Fruit fly (Drosophila melanogaster) whole organism, embryonic: ENCODE results near the gene CG13117.

Experiments used
- Ada2b ChIP-seq: fragments of 200-800 bp; sonication (Bioruptor generic); IDR thresholded peaks from 2 replicates; pipeline ENCODE4 v1.3.6; 2022; ENCODE audit warnings: missing biosample characterization, missing genetic modification characterization
- CG10543 ChIP-seq: fragments of 200-800 bp; sonication (Bioruptor generic); optimal IDR thresholded peaks from 3 replicates; lab custom pipeline; 2017; ENCODE audit warnings: missing biosample characterization, mild to moderate bottlenecking, missing genetic modification characterization, moderate library complexity
- CG10654 ChIP-seq: fragments of 200-800 bp; sonication (Bioruptor generic); optimal IDR thresholded peaks from 2 replicates; lab custom pipeline; 2016; ENCODE audit warnings: missing biosample characterization, missing genetic modification characterization
- CG11398 ChIP-seq: fragments of 200-800 bp; sonication (Bioruptor generic); optimal IDR thresholded peaks from 2 replicates; lab custom pipeline; 2016; ENCODE audit warnings: missing biosample characterization, missing genetic modification characterization
- CG12155 ChIP-seq: fragments of 200-800 bp; sonication (Bioruptor generic); optimal IDR thresholded peaks from 3 replicates; lab custom pipeline; 2016; ENCODE audit warnings: missing biosample characterization, missing genetic modification characterization
- CG12942 ChIP-seq: fragments of 200-800 bp; sonication (Bioruptor generic); optimal IDR thresholded peaks from 3 replicates; lab custom pipeline; 2016; ENCODE audit warnings: missing biosample characterization, missing genetic modification characterization
- CG13296 ChIP-seq: fragments of 200-800 bp; sonication (Bioruptor generic); optimal IDR thresholded peaks from 3 replicates; lab custom pipeline; 2018; ENCODE audit warnings: missing biosample characterization, mild to moderate bottlenecking, missing genetic modification characterization
- CG13424 ChIP-seq: fragments of 200-800 bp; sonication (Bioruptor generic); optimal IDR thresholded peaks from 2 replicates; lab custom pipeline; 2019; ENCODE audit warnings: missing biosample characterization, mild to moderate bottlenecking, missing genetic modification characterization, moderate library complexity
- CG14710 ChIP-seq: fragments of 200-800 bp; sonication (Bioruptor generic); optimal IDR thresholded peaks from 3 replicates; lab custom pipeline; 2019; ENCODE audit warnings: missing biosample characterization, mild to moderate bottlenecking, missing genetic modification characterization, moderate library complexity
- CG16779 ChIP-seq: fragments of 200-800 bp; sonication (Bioruptor generic); IDR thresholded peaks from 2 replicates; pipeline ENCODE4 v1.3.6; 2022; ENCODE audit warnings: missing biosample characterization, missing genetic modification characterization
- CG17361 ChIP-seq: fragments of 200-800 bp; sonication (Bioruptor generic); IDR thresholded peaks from 3 replicates; pipeline ENCODE4 v1.3.6; 2022; ENCODE audit warnings: missing biosample characterization, missing genetic modification characterization
- CG1792 ChIP-seq: fragments of 200-800 bp; sonication (Bioruptor generic); optimal IDR thresholded peaks from 2 replicates; lab custom pipeline; 2016; ENCODE audit warnings: missing biosample characterization, missing genetic modification characterization
- CG18011 ChIP-seq: fragments of 200-800 bp; sonication (Bioruptor generic); optimal IDR thresholded peaks from 2 replicates; lab custom pipeline; 2017; ENCODE audit warnings: missing biosample characterization, missing genetic modification characterization, mild to moderate bottlenecking, moderate library complexity, missing genotype
- CG2116 ChIP-seq: fragments of 200-800 bp; sonication (Bioruptor generic); optimal IDR thresholded peaks from 3 replicates; lab custom pipeline; 2018; ENCODE audit warnings: missing biosample characterization, mild to moderate bottlenecking, missing genetic modification characterization
- CG4424 ChIP-seq: fragments of 200-800 bp; sonication (Bioruptor generic); optimal IDR thresholded peaks from 3 replicates; lab custom pipeline; 2016; ENCODE audit warnings: missing biosample characterization, missing genetic modification characterization
- CG4707 ChIP-seq: fragments of 200-800 bp; sonication (Bioruptor generic); optimal IDR thresholded peaks from 2 replicates; lab custom pipeline; 2018; ENCODE audit warnings: missing biosample characterization, mild to moderate bottlenecking, missing genetic modification characterization, moderate library complexity
- CG6654 ChIP-seq: fragments of 200-800 bp; sonication (Bioruptor generic); optimal IDR thresholded peaks from 2 replicates; lab custom pipeline; 2017; ENCODE audit warnings: missing biosample characterization, mild to moderate bottlenecking, missing genetic modification characterization
- CG8290 ChIP-seq, 3 experiments: fragments of 200-800 bp; sonication (Bioruptor generic); optimal IDR thresholded peaks; 2 replicates each; lab custom pipeline; 2016 to 2019; ENCODE audit warnings: missing biosample characterization in 3 of 3, missing genetic modification characterization in 3 of 3, mild to moderate bottlenecking in 2 of 3, moderate library complexity in 1 of 3
- E2f1 ChIP-seq: fragments of 200-800 bp; sonication (Bioruptor generic); IDR thresholded peaks from 2 replicates; pipeline ENCODE4 v1.3.6; 2022; ENCODE audit warnings: missing biosample characterization, missing genetic modification characterization
- Eip74EF ChIP-seq, 2 experiments: fragments of 200-800 bp in 1 of 2; fragments of >200 bp in 1 of 2; sonication (Bioruptor generic) in 1 of 2; optimal IDR thresholded peaks; 2 replicates each; lab custom pipeline; 2017 to 2019; ENCODE audit warnings: missing biosample characterization in 2 of 2, missing genetic modification characterization in 2 of 2, mild to moderate bottlenecking in 1 of 2, moderate library complexity in 1 of 2
- Ets97D ChIP-seq: fragments of 200-800 bp; sonication (Bioruptor generic); optimal IDR thresholded peaks from 3 replicates; lab custom pipeline; 2016; ENCODE audit warnings: missing biosample characterization, missing genetic modification characterization
- Fer3 ChIP-seq: fragments of 200-800 bp; sonication (Bioruptor generic); optimal IDR thresholded peaks from 2 replicates; lab custom pipeline; 2018; ENCODE audit warnings: missing biosample characterization, mild to moderate bottlenecking, missing genetic modification characterization, moderate library complexity
- H2.0 ChIP-seq: fragments of 200-800 bp; sonication (Bioruptor generic); IDR thresholded peaks from 2 replicates; pipeline ENCODE4 v1.3.6; 2022; ENCODE audit warnings: missing biosample characterization, missing genetic modification characterization
- HLH54F ChIP-seq: fragments of 200-800 bp; sonication (Bioruptor generic); optimal IDR thresholded peaks from 3 replicates; lab custom pipeline; 2016; ENCODE audit warnings: missing biosample characterization, missing genetic modification characterization
- Lpt ChIP-seq: fragments of >200 bp; optimal IDR thresholded peaks from 2 replicates; lab custom pipeline; 2018; ENCODE audit warnings: missing biosample characterization, missing genetic modification characterization
- Mes4 ChIP-seq: fragments of 200-800 bp; sonication (Bioruptor generic); optimal IDR thresholded peaks from 2 replicates; lab custom pipeline; 2016; ENCODE audit warnings: missing biosample characterization, missing genetic modification characterization
- NFAT ChIP-seq: fragments of 200-800 bp; sonication (Bioruptor generic); IDR thresholded peaks from 2 replicates; pipeline ENCODE4 v1.3.6; 2022; ENCODE audit warnings: missing biosample characterization, missing genetic modification characterization
- Poxn ChIP-seq: fragments of 200-800 bp; sonication (Bioruptor generic); IDR thresholded peaks from 2 replicates; pipeline ENCODE4 v1.3.6; 2022; ENCODE audit warnings: missing biosample characterization, missing genetic modification characterization
- Sry-δ ChIP-seq: fragments of 200-800 bp; sonication (Bioruptor generic); optimal IDR thresholded peaks from 2 replicates; lab custom pipeline; 2016; ENCODE audit warnings: missing biosample characterization, missing genetic modification characterization
- Ssrp ChIP-seq: fragments of 200-800 bp; sonication (Bioruptor generic); optimal IDR thresholded peaks from 2 replicates; lab custom pipeline; 2018; ENCODE audit warnings: missing biosample characterization, mild to moderate bottlenecking, missing genetic modification characterization, moderate library complexity
- Vsx1 ChIP-seq: fragments of 200-800 bp; sonication (Bioruptor generic); optimal IDR thresholded peaks from 2 replicates; lab custom pipeline; 2017; ENCODE audit warnings: missing biosample characterization, mild to moderate bottlenecking, missing genetic modification characterization, missing genetic modification reagents
- ab ChIP-seq: fragments of 200-800 bp; sonication (Bioruptor generic); optimal IDR thresholded peaks from 2 replicates; lab custom pipeline; 2016; ENCODE audit warnings: missing biosample characterization, missing genetic modification characterization
- abd-A ChIP-seq: fragments of 200-800 bp; sonication (Bioruptor generic); optimal IDR thresholded peaks from 3 replicates; lab custom pipeline; 2019; ENCODE audit warnings: missing biosample characterization, mild to moderate bottlenecking, missing genetic modification characterization, moderate library complexity
- bigmax ChIP-seq: fragments of 200-800 bp; sonication (Bioruptor generic); optimal IDR thresholded peaks from 2 replicates; lab custom pipeline; 2018; ENCODE audit warnings: missing biosample characterization, mild to moderate bottlenecking, missing genetic modification characterization
- cg ChIP-seq: fragments of 200-800 bp; sonication (Bioruptor generic); optimal IDR thresholded peaks from 3 replicates; lab custom pipeline; 2019; ENCODE audit warnings: missing biosample characterization, mild to moderate bottlenecking, missing genetic modification characterization, moderate library complexity
- chn ChIP-seq: fragments of 200-800 bp; sonication (Bioruptor generic); optimal IDR thresholded peaks from 2 replicates; lab custom pipeline; 2016; ENCODE audit warnings: missing biosample characterization, missing genetic modification characterization
- dimm ChIP-seq: fragments of 200-800 bp; sonication (Bioruptor generic); IDR thresholded peaks from 2 replicates; pipeline ENCODE4 v1.3.6; 2022; ENCODE audit warnings: missing biosample characterization, missing genetic modification characterization
- dm ChIP-seq: fragments of 200-800 bp; sonication (Bioruptor generic); optimal IDR thresholded peaks from 3 replicates; lab custom pipeline; 2016; ENCODE audit warnings: missing biosample characterization, missing genetic modification characterization
- eve ChIP-seq, 2 experiments: fragments of >200 bp; optimal IDR thresholded peaks; 2 replicates each; lab custom pipeline; 2017; ENCODE audit warnings: missing biosample characterization in 2 of 2, missing genetic modification characterization in 2 of 2
- ewg ChIP-seq: fragments of 200-800 bp; sonication (Bioruptor generic); optimal IDR thresholded peaks from 3 replicates; lab custom pipeline; 2017; ENCODE audit warnings: mild to moderate bottlenecking, missing biosample characterization, missing genetic modification reagents, missing genetic modification characterization
- fd64A ChIP-seq: fragments of 200-800 bp; sonication (Bioruptor generic); optimal IDR thresholded peaks from 3 replicates; lab custom pipeline; 2018; ENCODE audit warnings: missing biosample characterization, mild to moderate bottlenecking, missing genetic modification characterization
- kni ChIP-seq: fragments of 200-800 bp; sonication (Bioruptor generic); optimal IDR thresholded peaks from 3 replicates; lab custom pipeline; 2017; ENCODE audit warnings: mild to moderate bottlenecking, missing biosample characterization, missing genetic modification reagents, missing genetic modification characterization
- knrl ChIP-seq: fragments of 200-800 bp; sonication (Bioruptor generic); IDR thresholded peaks from 3 replicates; pipeline ENCODE4 v1.3.6; 2022; ENCODE audit warnings: missing biosample characterization, missing genetic modification characterization; ENCODE audit not compliant: partially characterized antibody
- mam ChIP-seq: fragments of 200-800 bp; sonication (Bioruptor generic); optimal IDR thresholded peaks from 3 replicates; lab custom pipeline; 2016; ENCODE audit warnings: missing biosample characterization, missing genetic modification characterization
- row ChIP-seq: fragments of 200-800 bp; sonication (Bioruptor generic); IDR thresholded peaks from 3 replicates; pipeline ENCODE4 v1.3.6; 2022; ENCODE audit warnings: missing biosample characterization, missing genetic modification characterization
- slp2 ChIP-seq: fragments of 200-800 bp; sonication (Bioruptor generic); optimal IDR thresholded peaks from 2 replicates; lab custom pipeline; 2016; ENCODE audit warnings: missing biosample characterization, missing genetic modification characterization
- unpg ChIP-seq: fragments of 200-800 bp; sonication (Bioruptor generic); optimal IDR thresholded peaks from 3 replicates; lab custom pipeline; 2018; ENCODE audit warnings: missing biosample characterization, mild to moderate bottlenecking, missing genetic modification characterization, moderate library complexity
- vvl ChIP-seq: fragments of 200-800 bp; sonication (Bioruptor generic); IDR thresholded peaks from 2 replicates; pipeline ENCODE4 v1.3.6; 2022; ENCODE audit warnings: missing biosample characterization, missing genetic modification characterization
- wek ChIP-seq: fragments of 200-800 bp; sonication (Bioruptor generic); optimal IDR thresholded peaks from 3 replicates; lab custom pipeline; 2018; ENCODE audit warnings: missing biosample characterization, mild to moderate bottlenecking, missing genetic modification characterization, moderate library complexity
- zen2 ChIP-seq: fragments of 200-800 bp; sonication (Bioruptor generic); IDR thresholded peaks from 3 replicates; pipeline ENCODE4 v1.3.6; 2022; ENCODE audit warnings: missing biosample characterization, missing genetic modification characterization; ENCODE audit not compliant: partially characterized antibody

CG13117 gene

dm6 chr2L:9743823-9744222, 7.4 kb downstream of the CG13117 start (continued):
- TF ChIP-seq bigmax (GFP tag; lab: Kevin White, UChicago) (no peak), Fer3 (tag; lab: Kevin White, UChicago) (no peak), HLH54F (no peak), slp2 (GFP tag; lab: Kevin White, UChicago) (no peak), Sry-δ (GFP tag; lab: Kevin White, UChicago) (no peak), row (GFP tag; lab: Robert Waterston, UW) (no peak), wek (GFP tag; lab: Kevin White, UChicago) (no peak), CG4424 (GFP tag; lab: Kevin White, UChicago) (no peak), chn (GFP tag; lab: Kevin White, UChicago) (no peak), CG1792 (GFP tag; lab: Kevin White, UChicago) (no peak), CG12942 (no peak), NFAT (GFP tag; lab: Robert Waterston, UW) (no peak), ab (no peak), unpg (GFP tag; lab: Kevin White, UChicago) (no peak), Eip74EF (GFP tag; optimal IDR thresholded peaks at IDR 0.05; lab: Kevin White, UChicago) (no peak), CG10654 (GFP tag; lab: Kevin White, UChicago) (no peak), abd-A (peak; percentile 64), CG13424 (tag; lab: Kevin White, UChicago) (no peak), H2.0 (GFP tag; lab: Robert Waterston, UW) (no peak), kni (GFP tag; lab: Kevin White, UChicago) (no peak), CG6654 (GFP tag; lab: Kevin White, UChicago) (no peak), CG2116 (GFP tag; lab: Kevin White, UChicago) (no peak), CG11398 (no peak), CG18011 (no peak), vvl (GFP tag; lab: Robert Waterston, UW) (no peak), ewg (GFP tag; lab: Kevin White, UChicago) (peak; percentile 49), Ada2b (GFP tag; lab: Robert Waterston, UW) (no peak), knrl (GFP tag; lab: Robert Waterston, UW) (0 out of 3 replicates have a peak, but pooled peaks have one; percentile 7), CG13296 (no peak), CG17361 (GFP tag; lab: Robert Waterston, UW) (no peak), dm (GFP tag; lab: Kevin White, UChicago) (no peak), Mes4 (GFP tag; lab: Kevin White, UChicago) (no peak), CG16779 (GFP tag; lab: Robert Waterston, UW) (0 out of 2 replicates have a peak, but pooled peaks have one; percentile 24), fd64A (GFP tag; lab: Kevin White, UChicago) (no peak), CG10543 (GFP tag; lab: Kevin White, UChicago) (peak; percentile 1), dimm (GFP tag; lab: Robert Waterston, UW) (no peak), cg (GFP tag; lab: Kevin White, UChicago) (no peak), CG14710 (tag; lab: Kevin White, UChicago) (no peak), Ssrp (no peak), mam (no peak), CG4707 (GFP tag; lab: Kevin White, UChicago) (no peak), zen2 (GFP tag; lab: Robert Waterston, UW) (no peak), Vsx1 (GFP tag; lab: Kevin White, UChicago) (no peak), Lpt (no peak), E2f1 (no peak), eve (GFP tag; optimal IDR thresholded peaks at IDR 0.05; lab: Kevin White, UChicago) (no peak), CG12155 (GFP tag; lab: Kevin White, UChicago) (no peak), Ets97D (GFP tag; lab: Kevin White, UChicago) (no peak), CG8290 (GFP tag; optimal IDR thresholded peaks at IDR 0.05; lab: Kevin White, UChicago) (no peak), CG8290 (tag; optimal IDR thresholded peaks at IDR 0.05; lab: Kevin White, UChicago) (peak in 1 of 2 experiments; percentile 27), Poxn (no peak)
